Fruit fly (Drosophila melanogaster): ENCODE results near the gene CG3610.

CG3610 gene

DNA sequence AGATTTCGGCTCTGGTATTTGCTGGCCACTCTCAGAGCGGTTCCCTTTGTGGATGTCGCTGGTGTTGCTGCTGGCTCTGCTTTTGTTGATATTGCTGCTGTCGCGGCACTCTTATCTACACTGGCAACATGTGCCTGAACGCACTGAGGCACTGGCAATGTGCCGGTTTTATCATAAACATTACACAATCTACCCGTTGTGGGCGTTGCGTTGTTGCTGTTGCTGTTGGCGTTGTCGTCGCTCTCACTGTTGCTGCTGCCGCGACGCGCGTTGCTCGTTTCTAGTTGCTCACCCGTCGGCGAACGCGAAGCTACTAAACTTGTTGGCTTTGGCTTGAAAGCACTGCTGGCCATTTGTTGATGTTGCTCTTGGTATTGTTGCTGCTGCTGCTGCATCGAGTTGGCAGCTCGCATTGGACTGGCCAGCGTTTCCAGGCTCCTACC lies 25.1 kb upstream of the CG3610 start:
- peak; percentile 11 for TF ChIP-seq CG13204 (GFP tag; optimal IDR thresholded peaks at IDR 0.05)
- TF ChIP-seq Ets98B (GFP tag; IDR thresholded peaks at IDR 0.05): peak; percentile 68; the same call in 1 of the 2 replicates
- no peak for TF ChIP-seq rn (GFP tag; IDR thresholded peaks at IDR 0.05)
- no peak for TF ChIP-seq CG15710 (tag; optimal IDR thresholded peaks at IDR 0.05)
- TF ChIP-seq CG32121 (GFP tag; IDR thresholded peaks at IDR 0.05): peak; percentile 39; the same call in 1 of the 2 replicates
- TF ChIP-seq gl (tag; optimal IDR thresholded peaks at IDR 0.05): peak; percentile 10
- TF ChIP-seq EcR (GFP tag; optimal IDR thresholded peaks at IDR 0.05): peak; percentile 27
- TF ChIP-seq fd96Ca (GFP tag; IDR thresholded peaks at IDR 0.05): peak; percentile 61

DNA sequence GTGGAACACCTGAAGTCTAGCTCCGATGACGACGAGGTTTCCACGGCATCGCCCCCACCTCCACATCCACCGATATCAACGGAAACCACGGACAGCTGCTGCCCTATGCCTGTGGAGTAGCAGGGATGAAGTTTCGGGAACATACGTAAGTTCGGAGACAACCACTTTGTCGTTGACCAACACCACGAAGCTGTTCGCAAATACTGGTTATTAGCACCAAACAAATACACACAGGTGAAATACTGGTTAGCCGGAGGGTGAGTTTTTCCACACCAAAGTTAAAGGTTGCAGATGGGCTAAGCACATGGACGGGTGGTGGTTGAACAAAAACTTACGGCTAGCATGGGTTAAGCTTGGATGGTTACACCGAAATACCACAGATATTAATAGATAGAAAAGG lies 23.7 kb upstream of the CG3610 start:
- TF ChIP-seq CG15710 (tag; optimal IDR thresholded peaks at IDR 0.05): no peak

DNA sequence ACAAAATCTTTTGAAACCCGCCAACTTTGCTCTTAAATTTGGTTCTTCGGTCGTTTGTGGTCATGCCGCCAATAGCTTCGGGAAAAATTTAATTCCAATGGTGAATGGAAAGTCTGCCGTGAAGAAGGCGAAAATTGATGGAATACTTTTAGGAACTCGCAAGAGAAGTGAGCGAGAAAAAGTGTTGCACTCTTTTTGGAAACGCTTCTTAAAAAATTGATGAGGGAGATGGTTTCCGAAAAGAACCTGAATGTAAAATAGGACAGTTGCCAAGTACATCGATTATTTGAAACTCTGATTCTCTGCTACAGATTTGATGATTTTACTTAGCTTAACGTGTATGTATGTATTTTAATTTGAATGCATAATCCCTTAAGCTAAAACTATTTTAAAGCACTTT lies 21.9 kb upstream of the CG3610 start:
- no peak for TF ChIP-seq Pif1B (GFP tag; optimal IDR thresholded peaks at IDR 0.05)
- no peak for TF ChIP-seq gl (tag; optimal IDR thresholded peaks at IDR 0.05)

dm6 chr3R:14830262-14830758 lies 14.5 kb upstream of the CG3610 start:
- TF ChIP-seq CG8301 (tag; optimal IDR thresholded peaks at IDR 0.05) (no peak), CG4496 (GFP tag; IDR thresholded peaks at IDR 0.05) (peak; percentile 73)

DNA sequence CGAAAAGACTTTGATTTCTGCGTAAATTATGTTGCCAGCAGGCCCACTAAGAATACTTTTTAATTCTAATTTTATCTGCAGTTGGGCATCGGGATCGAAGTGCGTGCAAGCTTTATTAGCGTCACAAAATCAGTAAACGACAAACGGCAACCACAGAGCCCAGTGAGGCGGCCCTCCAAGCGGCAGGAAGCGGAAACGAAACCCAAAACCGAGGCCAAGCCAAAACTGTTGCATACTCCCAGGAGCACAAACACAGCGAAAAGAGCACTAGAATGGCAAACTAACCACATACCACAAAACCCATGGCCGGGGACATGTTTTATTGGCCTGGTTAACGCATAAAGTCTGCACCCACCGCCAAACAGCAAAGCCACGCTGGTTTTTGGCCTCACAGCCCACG lies 12.6 kb upstream of the CG3610 start:
- TF ChIP-seq CG15710 (tag; optimal IDR thresholded peaks at IDR 0.05) (no peak), CG8301 (tag; optimal IDR thresholded peaks at IDR 0.05) (no peak), CG13204 (GFP tag; optimal IDR thresholded peaks at IDR 0.05) (no peak), Snoo (tag; optimal IDR thresholded peaks at IDR 0.05) (no peak), Pif1B (GFP tag; optimal IDR thresholded peaks at IDR 0.05) (no peak), CG32121 (GFP tag; IDR thresholded peaks at IDR 0.05) (no peak), gl (tag; optimal IDR thresholded peaks at IDR 0.05) (no peak), EcR (GFP tag; optimal IDR thresholded peaks at IDR 0.05) (no peak), Ets98B (GFP tag; IDR thresholded peaks at IDR 0.05) (no peak), CG34367 (tag; optimal IDR thresholded peaks at IDR 0.05) (no peak), CG17806 (tag; optimal IDR thresholded peaks at IDR 0.05) (no peak), D1 (tag; optimal IDR thresholded peaks at IDR 0.05) (no peak), fd96Ca (GFP tag; IDR thresholded peaks at IDR 0.05) (no peak), CG8159 (tag; optimal IDR thresholded peaks at IDR 0.05) (no peak), rn (GFP tag; IDR thresholded peaks at IDR 0.05) (no peak), CG9948 (tag; optimal IDR thresholded peaks at IDR 0.05) (no peak), Pif1A (GFP tag; optimal IDR thresholded peaks at IDR 0.05) (no peak)

dm6 chr3R:14846924-14847599 lies 2.2 kb downstream of the CG3610 start:
- TF ChIP-seq Pif1B (GFP tag; optimal IDR thresholded peaks at IDR 0.05) (peak; percentile 73), CG15710 (tag; optimal IDR thresholded peaks at IDR 0.05) (no peak), CG8159 (tag; optimal IDR thresholded peaks at IDR 0.05) (peak; percentile 42), Snoo (tag; optimal IDR thresholded peaks at IDR 0.05) (peak; percentile 3), CG34367 (tag; optimal IDR thresholded peaks at IDR 0.05) (peak; percentile 53), fd96Ca (GFP tag; IDR thresholded peaks at IDR 0.05) (peak; percentile 83), CG4496 (GFP tag; IDR thresholded peaks at IDR 0.05) (peak; percentile 88), CG17806 (tag; optimal IDR thresholded peaks at IDR 0.05) (peak; percentile 69), CG32121 (GFP tag; IDR thresholded peaks at IDR 0.05) (peak; percentile 73), CG8301 (tag; optimal IDR thresholded peaks at IDR 0.05) (peak; percentile 86), Pif1A (GFP tag; optimal IDR thresholded peaks at IDR 0.05) (peak; percentile 76), CG9948 (tag; optimal IDR thresholded peaks at IDR 0.05) (peak; percentile 70), CG13204 (GFP tag; optimal IDR thresholded peaks at IDR 0.05) (no peak), gl (tag; optimal IDR thresholded peaks at IDR 0.05) (no peak), CG12605 (GFP tag; IDR thresholded peaks at IDR 0.05) (peak; percentile 40; the same call in 1 of the 2 replicates), CG10348 (GFP tag; IDR thresholded peaks at IDR 0.05) (peak; percentile 35; the same call in 1 of the 2 replicates), Ets98B (GFP tag; IDR thresholded peaks at IDR 0.05) (peak; percentile 86), EcR (GFP tag; optimal IDR thresholded peaks at IDR 0.05) (no peak), CG14655 (GFP tag; optimal IDR thresholded peaks at IDR 0.05) (peak; percentile 85), D1 (tag; optimal IDR thresholded peaks at IDR 0.05) (no peak), rn (GFP tag; IDR thresholded peaks at IDR 0.05) (peak; percentile 59)

DNA sequence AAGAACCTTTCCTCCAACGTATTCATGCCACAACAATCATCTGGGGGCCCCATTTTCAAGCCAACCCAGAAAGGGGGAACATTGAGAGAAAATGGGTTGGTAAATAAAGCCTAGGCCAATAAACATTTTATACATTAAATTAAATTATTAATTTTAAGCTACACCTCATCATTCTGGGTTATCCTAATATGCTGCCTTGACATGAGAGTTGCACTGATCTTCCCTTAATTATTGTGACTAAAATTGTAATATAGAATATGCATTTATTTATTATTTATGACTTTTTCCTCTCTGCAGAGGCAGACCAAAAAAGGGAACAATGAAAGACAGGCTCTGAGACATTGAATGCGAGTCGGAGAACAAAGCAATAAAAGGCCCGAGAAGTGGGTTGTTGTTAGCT lies 3.0 kb downstream of the CG3610 start:
- TF ChIP-seq CG17806 (tag; optimal IDR thresholded peaks at IDR 0.05) (peak; percentile 69), fd96Ca (GFP tag; IDR thresholded peaks at IDR 0.05) (no peak), CG14655 (GFP tag; optimal IDR thresholded peaks at IDR 0.05) (peak; percentile 68), CG10348 (GFP tag; IDR thresholded peaks at IDR 0.05) (no peak), Pif1B (GFP tag; optimal IDR thresholded peaks at IDR 0.05) (peak; percentile 59), D1 (tag; optimal IDR thresholded peaks at IDR 0.05) (peak; percentile 41), CG4496 (GFP tag; IDR thresholded peaks at IDR 0.05) (no peak), CG34367 (tag; optimal IDR thresholded peaks at IDR 0.05) (peak; percentile 39), CG32121 (GFP tag; IDR thresholded peaks at IDR 0.05) (no peak), CG13204 (GFP tag; optimal IDR thresholded peaks at IDR 0.05) (no peak), CG8159 (tag; optimal IDR thresholded peaks at IDR 0.05) (peak; percentile 66), CG9948 (tag; optimal IDR thresholded peaks at IDR 0.05) (peak; percentile 57), CG15710 (tag; optimal IDR thresholded peaks at IDR 0.05) (peak; percentile 59), gl (tag; optimal IDR thresholded peaks at IDR 0.05) (no peak), rn (GFP tag; IDR thresholded peaks at IDR 0.05) (no peak), Pif1A (GFP tag; optimal IDR thresholded peaks at IDR 0.05) (peak; percentile 52), CG12605 (GFP tag; IDR thresholded peaks at IDR 0.05) (no peak), CG8301 (tag; optimal IDR thresholded peaks at IDR 0.05) (peak; percentile 50), Ets98B (GFP tag; IDR thresholded peaks at IDR 0.05) (no peak)
